Worm (Caenorhabditis elegans) whole organism, L2 larva: ENCODE results near the gene C26F1.1.

Source experiments
- blmp-1 ChIP-seq: sonication (generic microtip); optimal IDR thresholded peaks from 2 replicates; lab custom pipeline; 2017; ENCODE audit warnings: missing genetic modification characterization, mild to moderate bottlenecking, missing compliant biosample characterization, antibody characterized with exemption, moderate library complexity; ENCODE audit not compliant: insufficient read depth
- ceh-16 ChIP-seq: fragments of 150-350 bp; optimal IDR thresholded peaks from 2 replicates; lab custom pipeline; 2014; ENCODE audit warnings: missing biosample characterization, missing genetic modification characterization
- lsy-2 ChIP-seq, 2 experiments: fragments of 150-350 bp in 1 of 2; sonication (generic microtip) in 1 of 2; optimal IDR thresholded peaks; 2 replicates each; lab custom pipeline; 2014 to 2017; ENCODE audit warnings: missing biosample characterization in 2 of 2, missing genetic modification characterization in 2 of 2
- mdl-1 ChIP-seq, 2 experiments: fragments of 150-350 bp in 1 of 2; sonication (generic microtip) in 1 of 2; optimal IDR thresholded peaks; 2 replicates each; lab custom pipeline; 2017; ENCODE audit warnings: missing biosample characterization in 2 of 2, missing genetic modification characterization in 2 of 2
- nhr-11 ChIP-seq: fragments of 150-350 bp; optimal IDR thresholded peaks from 2 replicates; lab custom pipeline; 2014; ENCODE audit warnings: missing biosample characterization, missing genetic modification characterization
- nhr-237 ChIP-seq: fragments of 150-350 bp; optimal IDR thresholded peaks from 2 replicates; lab custom pipeline; 2014; ENCODE audit warnings: missing biosample characterization, missing genetic modification characterization
- nhr-77 ChIP-seq: fragments of 150-350 bp; optimal IDR thresholded peaks from 2 replicates; lab custom pipeline; 2014; ENCODE audit warnings: missing biosample characterization, missing genetic modification characterization
- unc-39 ChIP-seq: fragments of 150-350 bp; optimal IDR thresholded peaks from 2 replicates; lab custom pipeline; 2014; ENCODE audit warnings: missing biosample characterization, missing genetic modification characterization

- no peak for TF ChIP-seq lsy-2 (tag; optimal IDR thresholded peaks at IDR 0.05; lab: Kevin White, UChicago)
- TF ChIP-seq mdl-1 (tag; optimal IDR thresholded peaks at IDR 0.05; lab: Kevin White, UChicago): no peak
- no peak for TF ChIP-seq blmp-1
- no peak for TF ChIP-seq nhr-77 (tag; lab: Kevin White, UChicago)
- TF ChIP-seq ceh-16 (tag; lab: Kevin White, UChicago): no peak
- no peak for TF ChIP-seq unc-39 (tag; lab: Kevin White, UChicago)
- no peak for TF ChIP-seq nhr-11 (tag; lab: Kevin White, UChicago)
- TF ChIP-seq nhr-237: no peak
Measured at ce11 chrV:7778999-7779398, 6.2 kb upstream of the C26F1.1 start.
